Worm (Caenorhabditis elegans) whole organism, midembryonic: ENCODE data around the gene ftr-1.

ENCODE experiments used
- T22C8.4 ChIP-seq: fragments of 200-800 bp; sonication (Bioruptor generic); IDR thresholded peaks from 2 replicates; pipeline ENCODE4 v1.3.6; 2022; ENCODE audit warnings: missing genetic modification characterization, missing compliant biosample characterization
- flt-1 ChIP-seq: fragments of 200-800 bp; sonication (Bioruptor generic); IDR thresholded peaks from 2 replicates; pipeline ENCODE4 v1.3.6; 2022; ENCODE audit warnings: missing genetic modification characterization, missing compliant biosample characterization
- ztf-23 ChIP-seq: fragments of 200-800 bp; sonication (Bioruptor generic); IDR thresholded peaks from 2 replicates; pipeline ENCODE4 v1.3.6; 2022; ENCODE audit warnings: missing genetic modification reagents, missing genetic modification characterization, missing compliant biosample characterization

- TF ChIP-seq T22C8.4: no peak
- no peak for TF ChIP-seq ztf-23
- no peak for TF ChIP-seq flt-1 (GFP tag; lab: Robert Waterston, UW)
Measured at ce11 chrV:20201316-20201715, 4.5 kb downstream of the ftr-1 start, which contains the start of gene fbxa-114.
